Worm (Caenorhabditis elegans): ENCODE measurements around the gene acs-10.

- TF ChIP-seq zip-8 (tag; optimal IDR thresholded peaks at IDR 0.05) (no peak), nhr-12 (tag; optimal IDR thresholded peaks at IDR 0.05) (no peak), nhr-2 (tag; optimal IDR thresholded peaks at IDR 0.05) (no peak), nhr-28 (tag; optimal IDR thresholded peaks at IDR 0.05) (no peak)
These were observed 38.8 kb upstream of the acs-10 start, which contains the start of gene H39E23.3 for ce11 chrV:14107511-14107910.
